Worm (Caenorhabditis elegans) whole organism, L2 larva: ENCODE results near the gene srd-59.

ENCODE experiments used
- F13H6.1 ChIP-seq: sonication (generic microtip); optimal IDR thresholded peaks from 2 replicates; lab custom pipeline; 2016; ENCODE audit warnings: missing genetic modification characterization, missing compliant biosample characterization
- R02D3.7 ChIP-seq: fragments of 150-350 bp; optimal IDR thresholded peaks from 2 replicates; lab custom pipeline; 2014; ENCODE audit warnings: missing biosample characterization, missing genetic modification characterization
- Y55F3AM.14 ChIP-seq: fragments of 200-800 bp; sonication (Bioruptor generic); optimal IDR thresholded peaks from 2 replicates; lab custom pipeline; 2018; ENCODE audit warnings: mild to moderate bottlenecking, missing genetic modification characterization, missing compliant biosample characterization
- alr-1 ChIP-seq: fragments of 150-350 bp; optimal IDR thresholded peaks from 2 replicates; lab custom pipeline; 2014; ENCODE audit warnings: missing biosample characterization, missing genetic modification characterization
- aly-2 ChIP-seq: fragments of 150-350 bp; optimal IDR thresholded peaks from 2 replicates; lab custom pipeline; 2014; ENCODE audit warnings: missing biosample characterization, missing genetic modification characterization
- ama-1 ChIP-seq: fragments of 150-350 bp; optimal IDR thresholded peaks from 2 replicates; lab custom pipeline; 2018; ENCODE audit warnings: inconsistent platforms
- ceh-82 ChIP-seq: fragments of 150-350 bp; optimal IDR thresholded peaks from 2 replicates; lab custom pipeline; 2014; ENCODE audit warnings: missing biosample characterization, missing genetic modification characterization
- crh-2 ChIP-seq: sonication (generic microtip); optimal IDR thresholded peaks from 2 replicates; lab custom pipeline; 2017; ENCODE audit warnings: missing biosample characterization, missing genetic modification characterization
- dmd-4 ChIP-seq: sonication (generic microtip); optimal IDR thresholded peaks from 2 replicates; lab custom pipeline; 2017; ENCODE audit warnings: missing biosample characterization, missing genetic modification characterization
- elt-1 ChIP-seq: fragments of 150-350 bp; optimal IDR thresholded peaks from 2 replicates; lab custom pipeline; 2014; ENCODE audit warnings: missing biosample characterization, missing genetic modification characterization
- elt-3 ChIP-seq: sonication (generic microtip); optimal IDR thresholded peaks from 2 replicates; lab custom pipeline; 2017; ENCODE audit warnings: missing biosample characterization, missing genetic modification characterization
- fos-1 ChIP-seq: fragments of 150-350 bp; optimal IDR thresholded peaks from 2 replicates; lab custom pipeline; 2014; ENCODE audit warnings: missing biosample characterization, missing genetic modification characterization
- gmeb-1 ChIP-seq: fragments of 150-350 bp; optimal IDR thresholded peaks from 2 replicates; lab custom pipeline; 2014; ENCODE audit warnings: missing biosample characterization, missing genetic modification characterization
- lin-13 ChIP-seq: fragments of 150-350 bp; optimal IDR thresholded peaks from 2 replicates; lab custom pipeline; 2014; ENCODE audit warnings: missing biosample characterization, missing genetic modification reagents, missing genetic modification characterization
- lin-39 ChIP-seq: fragments of 150-350 bp; optimal IDR thresholded peaks from 2 replicates; lab custom pipeline; 2014; ENCODE audit warnings: missing biosample characterization, missing genetic modification reagents, missing genetic modification characterization
- mab-5 ChIP-seq: fragments of 150-350 bp; optimal IDR thresholded peaks from 2 replicates; lab custom pipeline; 2014; ENCODE audit warnings: missing biosample characterization, missing genetic modification characterization
- mdl-1 ChIP-seq, 2 experiments: fragments of 150-350 bp in 1 of 2; sonication (generic microtip) in 1 of 2; optimal IDR thresholded peaks; 2 replicates each; lab custom pipeline; 2017; ENCODE audit warnings: missing biosample characterization in 2 of 2, missing genetic modification characterization in 2 of 2
- nhr-11 ChIP-seq: fragments of 150-350 bp; optimal IDR thresholded peaks from 2 replicates; lab custom pipeline; 2014; ENCODE audit warnings: missing biosample characterization, missing genetic modification characterization
- nhr-12 ChIP-seq: fragments of 150-350 bp; optimal IDR thresholded peaks from 2 replicates; lab custom pipeline; 2014; ENCODE audit warnings: missing biosample characterization, missing genetic modification characterization
- nhr-129 ChIP-seq: fragments of 150-350 bp; optimal IDR thresholded peaks from 2 replicates; lab custom pipeline; 2014; ENCODE audit warnings: missing biosample characterization, missing genetic modification characterization
- nhr-21 ChIP-seq: fragments of 150-350 bp; optimal IDR thresholded peaks from 2 replicates; lab custom pipeline; 2014; ENCODE audit warnings: missing biosample characterization, missing genetic modification characterization
- nhr-23 ChIP-seq: fragments of 150-350 bp; optimal IDR thresholded peaks from 2 replicates; lab custom pipeline; 2014; ENCODE audit warnings: missing biosample characterization, missing genetic modification reagents, missing genetic modification characterization
- nhr-25 ChIP-seq: fragments of 150-350 bp; sonication (generic microtip); optimal IDR thresholded peaks from 3 replicates; lab custom pipeline; 2014; ENCODE audit warnings: missing biosample characterization, missing genetic modification characterization
- nhr-6 ChIP-seq: fragments of 150-350 bp; optimal IDR thresholded peaks from 2 replicates; lab custom pipeline; 2014; ENCODE audit warnings: missing biosample characterization, missing genetic modification characterization
- nhr-77 ChIP-seq: fragments of 150-350 bp; optimal IDR thresholded peaks from 2 replicates; lab custom pipeline; 2014; ENCODE audit warnings: missing biosample characterization, missing genetic modification characterization
- sem-4 ChIP-seq: fragments of 150-350 bp; optimal IDR thresholded peaks from 2 replicates; lab custom pipeline; 2014; ENCODE audit warnings: missing biosample characterization, missing genetic modification reagents, missing genetic modification characterization
- skn-1 ChIP-seq: sonication (generic microtip); optimal IDR thresholded peaks from 2 replicates; lab custom pipeline; 2017; ENCODE audit warnings: missing biosample characterization, missing genetic modification characterization
- sma-3 ChIP-seq: sonication (generic microtip); optimal IDR thresholded peaks from 2 replicates; lab custom pipeline; 2016; ENCODE audit warnings: missing genetic modification reagents, missing genetic modification characterization, missing compliant biosample characterization
- sma-9 ChIP-seq, 2 experiments: fragments of 150-350 bp in 1 of 2; sonication (generic microtip) in 1 of 2; optimal IDR thresholded peaks; 2 replicates each; lab custom pipeline; 2014 to 2016; ENCODE audit warnings: missing genetic modification characterization in 2 of 2, mild to moderate bottlenecking in 1 of 2, missing biosample characterization in 1 of 2, missing compliant biosample characterization in 1 of 2, missing genetic modification reagents in 1 of 2, moderate library complexity in 1 of 2
- snpc-4 ChIP-seq: fragments of 150-350 bp; optimal IDR thresholded peaks from 2 replicates; lab custom pipeline; 2014; ENCODE audit warnings: missing biosample characterization, missing genetic modification characterization
- unc-39 ChIP-seq: fragments of 150-350 bp; optimal IDR thresholded peaks from 2 replicates; lab custom pipeline; 2014; ENCODE audit warnings: missing biosample characterization, missing genetic modification characterization
- unc-55 ChIP-seq: fragments of 150-350 bp; sonication (generic microtip); optimal IDR thresholded peaks from 3 replicates; lab custom pipeline; 2014; ENCODE audit warnings: missing biosample characterization, missing genetic modification reagents, missing genetic modification characterization
- zag-1 ChIP-seq: fragments of 150-350 bp; optimal IDR thresholded peaks from 2 replicates; lab custom pipeline; 2014; ENCODE audit warnings: missing biosample characterization, missing genetic modification characterization
- ztf-1 ChIP-seq: fragments of 200-800 bp; sonication (Bioruptor generic); conservative IDR thresholded peaks from 2 replicates; pipeline ENCODE4 v1.3.6; 2022; ENCODE audit warnings: missing genetic modification characterization, missing compliant biosample characterization
- ztf-4 ChIP-seq: fragments of 150-350 bp; optimal IDR thresholded peaks from 2 replicates; lab custom pipeline; 2014; ENCODE audit warnings: missing biosample characterization, missing genetic modification characterization

srd-59 gene

DNA sequence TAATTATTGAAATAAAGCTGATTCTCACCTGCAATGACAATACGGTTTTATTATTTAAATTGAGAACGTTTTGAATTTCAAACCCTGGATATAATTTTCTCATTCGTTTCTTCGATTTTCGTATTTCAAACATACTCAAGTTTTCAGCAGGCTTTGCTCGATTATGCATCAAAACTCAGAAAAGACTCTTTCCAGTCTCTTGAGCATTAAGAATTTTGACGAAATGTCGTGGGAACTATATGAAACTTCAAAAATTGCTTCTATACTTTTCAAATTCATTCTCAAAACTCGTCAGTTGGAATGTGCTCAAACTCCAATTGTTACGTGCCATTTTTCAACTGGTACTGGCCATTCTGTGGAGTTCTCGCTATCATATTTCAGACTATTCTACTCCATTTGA, at the start of gene srd-59:
srd-59 (plus strand) TSS at position 301 of the 400 bp plus-strand sequence.
- TF ChIP-seq unc-55 (GFP tag; lab: Kevin White, UChicago) = no peak
- no peak for TF ChIP-seq lin-13 (GFP tag; lab: Kevin White, UChicago)
- no peak for TF ChIP-seq dmd-4 (tag; lab: Kevin White, UChicago)
- TF ChIP-seq nhr-21 (tag; lab: Kevin White, UChicago) = no peak
- no peak for TF ChIP-seq F13H6.1 (tag; lab: Kevin White, UChicago)
- TF ChIP-seq nhr-11 = no peak
- TF ChIP-seq sma-3 = no peak
- TF ChIP-seq elt-1 (tag; lab: Kevin White, UChicago) = no peak
- no peak for TF ChIP-seq ztf-4
- no peak for TF ChIP-seq nhr-12 (tag; lab: Kevin White, UChicago)
- no peak for TF ChIP-seq mdl-1 (tag; optimal IDR thresholded peaks at IDR 0.05; lab: Kevin White, UChicago)

- TF ChIP-seq Y55F3AM.14 (GFP tag; lab: Kevin White, UChicago) (no peak), ceh-82 (tag; lab: Kevin White, UChicago) (no peak), snpc-4 (tag; lab: Kevin White, UChicago) (no peak), fos-1 (tag; lab: Kevin White, UChicago) (peak; percentile 52), ztf-1 (GFP tag; lab: Robert Waterston, UW) (no peak), crh-2 (tag; lab: Kevin White, UChicago) (peak; percentile 43), gmeb-1 (peak; percentile 27), sma-9 (GFP tag; optimal IDR thresholded peaks at IDR 0.05; lab: Kevin White, UChicago) (peak; percentile 60), sma-9 (tag; optimal IDR thresholded peaks at IDR 0.05; lab: Kevin White, UChicago) (no peak)
Measured at ce11 chrII:7157415-7157814, 48.1 kb upstream of the srd-59 start.

ce11 chrII:7161512-7161911, 44.0 kb upstream of the srd-59 start, which contains the start of gene C27H5.12:
Gene C27H5.12 (minus strand): TSS chrII:7161612.
- TF ChIP-seq unc-39 (tag; lab: Kevin White, UChicago) (no peak), alr-1 (tag; lab: Kevin White, UChicago) (no peak), F13H6.1 (tag; lab: Kevin White, UChicago) (no peak), mab-5 (tag; lab: Kevin White, UChicago) (no peak), fos-1 (tag; lab: Kevin White, UChicago) (no peak), elt-1 (tag; lab: Kevin White, UChicago) (no peak), nhr-6 (tag; lab: Kevin White, UChicago) (no peak), nhr-25 (tag; lab: Kevin White, UChicago) (no peak), sem-4 (tag; lab: Kevin White, UChicago) (no peak), R02D3.7 (tag; lab: Kevin White, UChicago) (no peak), elt-3 (no peak), nhr-12 (tag; lab: Kevin White, UChicago) (no peak), sma-9 (GFP tag; optimal IDR thresholded peaks at IDR 0.05; lab: Kevin White, UChicago) (no peak), sma-9 (tag; optimal IDR thresholded peaks at IDR 0.05; lab: Kevin White, UChicago) (no peak), nhr-129 (tag; lab: Kevin White, UChicago) (no peak), crh-2 (tag; lab: Kevin White, UChicago) (no peak)

DNA sequence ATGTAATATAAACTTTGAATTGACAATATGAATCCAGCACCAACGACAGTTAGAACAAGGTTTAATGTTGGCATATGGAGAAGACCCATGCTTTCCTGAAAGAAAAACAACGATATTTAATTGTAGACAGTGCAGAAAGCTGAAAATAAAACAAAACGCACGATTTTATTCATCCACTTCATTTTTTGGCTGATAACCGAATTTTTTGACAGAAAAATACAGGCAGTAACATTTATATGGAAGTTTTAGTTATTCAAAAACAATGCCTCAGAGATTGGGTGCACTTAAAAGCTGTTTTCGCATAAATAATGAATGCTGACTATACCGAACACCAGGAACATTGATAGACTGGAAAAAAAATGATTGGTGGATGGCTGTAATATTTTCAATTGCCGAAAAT, 39.7 kb upstream of the srd-59 start, which contains the start of gene mfsd-13.2:
mfsd-13.2 (minus strand) TSS at position 101 of the 400 bp plus-strand sequence.
- TF ChIP-seq nhr-25 (tag; lab: Kevin White, UChicago) = no peak
- no peak for TF ChIP-seq lin-13 (GFP tag; lab: Kevin White, UChicago)
- TF ChIP-seq fos-1 (tag; lab: Kevin White, UChicago) = no peak
- no peak for TF ChIP-seq alr-1 (tag; lab: Kevin White, UChicago)
- no peak for TF ChIP-seq lin-39 (tag; lab: Kevin White, UChicago)
- TF ChIP-seq sem-4 (tag; lab: Kevin White, UChicago) = no peak
- no peak for TF ChIP-seq F13H6.1 (tag; lab: Kevin White, UChicago)
- TF ChIP-seq dmd-4 (tag; lab: Kevin White, UChicago) = no peak
- no peak for TF ChIP-seq sma-3
- TF ChIP-seq aly-2 (tag; lab: Kevin White, UChicago) = no peak
- TF ChIP-seq nhr-77 (tag; lab: Kevin White, UChicago) = no peak
- TF ChIP-seq mab-5 (tag; lab: Kevin White, UChicago) = no peak
- TF ChIP-seq ama-1 (lab: Kevin White, UChicago) = no peak
- no peak for TF ChIP-seq nhr-23 (tag; lab: Kevin White, UChicago)
- TF ChIP-seq, all 48 proteins: peak for 0

DNA sequence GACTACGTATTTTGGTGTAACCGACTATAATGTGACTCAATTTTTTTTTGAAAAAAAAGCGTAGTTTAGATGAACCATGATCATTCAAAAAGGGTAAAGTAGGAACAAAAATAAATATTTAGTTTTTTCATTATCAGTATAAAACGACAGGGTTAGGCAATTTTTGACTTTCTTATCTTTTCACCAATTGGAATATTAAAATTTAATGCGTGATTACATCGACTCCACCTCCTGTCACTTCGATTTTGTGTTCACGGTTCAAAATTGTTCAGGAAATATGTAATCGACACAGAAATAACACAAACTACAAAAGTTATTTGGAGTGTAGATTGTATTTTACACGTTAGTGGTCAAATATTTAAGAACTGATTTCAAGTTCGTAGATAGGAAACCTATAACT, 38.7 kb upstream of the srd-59 start:
- TF ChIP-seq elt-3 (no peak), R02D3.7 (tag; lab: Kevin White, UChicago) (no peak), nhr-6 (tag; lab: Kevin White, UChicago) (no peak), crh-2 (tag; lab: Kevin White, UChicago) (peak; percentile 21), zag-1 (no peak), skn-1 (tag; lab: Kevin White, UChicago) (no peak), sma-9 (GFP tag; optimal IDR thresholded peaks at IDR 0.05; lab: Kevin White, UChicago) (peak; percentile 46), sma-9 (tag; optimal IDR thresholded peaks at IDR 0.05; lab: Kevin White, UChicago) (no peak), fos-1 (tag; lab: Kevin White, UChicago) (peak; percentile 81)
